Worm (Caenorhabditis elegans): ENCODE results near the gene catp-5.

catp-5 gene

ce11 chrX:8089916-8090315 is 8.7 kb downstream of the catp-5 start:
- no peak for TF ChIP-seq him-1 (tag; optimal IDR thresholded peaks at IDR 0.05)
- TF ChIP-seq dao-5 (tag; optimal IDR thresholded peaks at IDR 0.05) = no peak
- no peak for TF ChIP-seq W03F9.2 (tag; optimal IDR thresholded peaks at IDR 0.05)

- no peak for TF ChIP-seq dao-5 (tag; optimal IDR thresholded peaks at IDR 0.05)
Observed at ce11 chrX:8089266-8089909, 9.3 kb downstream of the catp-5 start.

ce11 chrX:8088474-8088873 is 10.2 kb downstream of the catp-5 start, which contains the start of gene vem-1:
Gene vem-1 (minus strand): TSS chrX:8088574.
- TF ChIP-seq dao-5 (tag; optimal IDR thresholded peaks at IDR 0.05) = no peak
- no peak for TF ChIP-seq him-1 (tag; optimal IDR thresholded peaks at IDR 0.05)
- TF ChIP-seq W03F9.2 (tag; optimal IDR thresholded peaks at IDR 0.05) = no peak

- TF ChIP-seq him-1 (tag; optimal IDR thresholded peaks at IDR 0.05) (no peak), W03F9.2 (tag; optimal IDR thresholded peaks at IDR 0.05) (no peak), dao-5 (tag; optimal IDR thresholded peaks at IDR 0.05) (no peak)
Observed at ce11 chrX:8086725-8087641, 11.7 kb downstream of the catp-5 start.

- TF ChIP-seq him-1 (tag; optimal IDR thresholded peaks at IDR 0.05) (no peak), dao-5 (tag; optimal IDR thresholded peaks at IDR 0.05) (no peak), W03F9.2 (tag; optimal IDR thresholded peaks at IDR 0.05) (no peak)
Observed at ce11 chrX:8086450-8086724, 12.3 kb downstream of the catp-5 start, which contains the start of gene dao-3. Gene dao-3 (minus strand): TSS chrX:8086550.

ce11 chrX:8084669-8085068 is 14.0 kb downstream of the catp-5 start:
- TF ChIP-seq dao-5 (tag; optimal IDR thresholded peaks at IDR 0.05) (no peak), W03F9.2 (tag; optimal IDR thresholded peaks at IDR 0.05) (no peak), him-1 (tag; optimal IDR thresholded peaks at IDR 0.05) (no peak)

ce11 chrX:8083919-8084318 is 14.7 kb downstream of the catp-5 start, which contains the start of gene K07E3.4:
Gene K07E3.4 (minus strand): TSS chrX:8084018.
- TF ChIP-seq dao-5 (tag; optimal IDR thresholded peaks at IDR 0.05) (no peak), W03F9.2 (tag; optimal IDR thresholded peaks at IDR 0.05) (no peak), him-1 (tag; optimal IDR thresholded peaks at IDR 0.05) (no peak)

ce11 chrX:8083330-8083729 is 15.3 kb downstream of the catp-5 start:
- TF ChIP-seq W03F9.2 (tag; optimal IDR thresholded peaks at IDR 0.05) (no peak), him-1 (tag; optimal IDR thresholded peaks at IDR 0.05) (no peak), dao-5 (tag; optimal IDR thresholded peaks at IDR 0.05) (no peak)

- no peak for TF ChIP-seq him-1 (tag; optimal IDR thresholded peaks at IDR 0.05)
- no peak for TF ChIP-seq W03F9.2 (tag; optimal IDR thresholded peaks at IDR 0.05)
- no peak for TF ChIP-seq dao-5 (tag; optimal IDR thresholded peaks at IDR 0.05)
Observed at ce11 chrX:8082703-8083102, 16.0 kb downstream of the catp-5 start.

- TF ChIP-seq W03F9.2 (tag; optimal IDR thresholded peaks at IDR 0.05) (no peak), him-1 (tag; optimal IDR thresholded peaks at IDR 0.05) (no peak), dao-5 (tag; optimal IDR thresholded peaks at IDR 0.05) (no peak)
Observed at ce11 chrX:8078899-8079298, 19.8 kb downstream of the catp-5 start.

- TF ChIP-seq W03F9.2 (tag; optimal IDR thresholded peaks at IDR 0.05) = no peak
- TF ChIP-seq dao-5 (tag; optimal IDR thresholded peaks at IDR 0.05) = no peak
- no peak for TF ChIP-seq him-1 (tag; optimal IDR thresholded peaks at IDR 0.05)
Observed at ce11 chrX:8078374-8078773, 20.3 kb downstream of the catp-5 start.

ce11 chrX:8077748-8078147 is 20.9 kb downstream of the catp-5 start, which contains the start of gene C46F2.1:
Gene C46F2.1 (plus strand): TSS chrX:8078048.
- TF ChIP-seq W03F9.2 (tag; optimal IDR thresholded peaks at IDR 0.05) = no peak
- no peak for TF ChIP-seq dao-5 (tag; optimal IDR thresholded peaks at IDR 0.05)
- TF ChIP-seq him-1 (tag; optimal IDR thresholded peaks at IDR 0.05) = no peak

- TF ChIP-seq dao-5 (tag; optimal IDR thresholded peaks at IDR 0.05) (no peak), him-1 (tag; optimal IDR thresholded peaks at IDR 0.05) (no peak), W03F9.2 (tag; optimal IDR thresholded peaks at IDR 0.05) (no peak)
Observed at ce11 chrX:8074527-8074926, 24.1 kb downstream of the catp-5 start.

ce11 chrX:8069293-8069692 is 29.4 kb downstream of the catp-5 start, which contains the start of gene C18A11.1:
Gene C18A11.1 (plus strand): TSS chrX:8069328.
- TF ChIP-seq W03F9.2 (tag; optimal IDR thresholded peaks at IDR 0.05) (peak; percentile 53), him-1 (tag; optimal IDR thresholded peaks at IDR 0.05) (no peak)
